Fruit fly (Drosophila melanogaster) whole organism, wandering third instar larva: ENCODE results near the gene CG13895.

Experiments
- CG32264 ChIP-seq: fragments of 200-800 bp; sonication (Bioruptor generic); optimal IDR thresholded peaks from 2 replicates; lab custom pipeline; 2016; ENCODE audit warnings: missing biosample characterization, missing genetic modification characterization
- Dfd ChIP-seq: fragments of >200 bp; optimal IDR thresholded peaks from 2 replicates; lab custom pipeline; 2017; ENCODE audit warnings: missing biosample characterization, missing genetic modification characterization
- Mio ChIP-seq: sonication (Bioruptor generic); optimal IDR thresholded peaks from 2 replicates; lab custom pipeline; 2016; ENCODE audit warnings: missing biosample characterization, missing genetic modification characterization
- Vsx2 ChIP-seq: fragments of 200-300, 225-300 bp; sonication (Bioruptor generic); optimal IDR thresholded peaks from 2 replicates; lab custom pipeline; 2018; ENCODE audit warnings: missing biosample characterization, missing genetic modification characterization; ENCODE audit not compliant: partially characterized antibody
- dmrt93B ChIP-seq: fragments of 200-800 bp; sonication (Bioruptor generic); optimal IDR thresholded peaks from 2 replicates; lab custom pipeline; 2018; ENCODE audit warnings: missing biosample characterization, mild to moderate bottlenecking, missing genetic modification characterization
- ey ChIP-seq: fragments of 200-800 bp; sonication (Bioruptor generic); optimal IDR thresholded peaks from 2 replicates; lab custom pipeline; 2016; ENCODE audit warnings: missing biosample characterization, missing genetic modification characterization
- h ChIP-seq: fragments of 200-800 bp; sonication (Bioruptor generic); optimal IDR thresholded peaks from 3 replicates; lab custom pipeline; 2016; ENCODE audit warnings: missing biosample characterization, mild to moderate bottlenecking, missing genetic modification characterization
- pan ChIP-seq: fragments of >200 bp; optimal IDR thresholded peaks from 2 replicates; lab custom pipeline; 2017
- psq ChIP-seq: fragments of 200-800 bp; sonication (Bioruptor generic); optimal IDR thresholded peaks from 3 replicates; lab custom pipeline; 2017; ENCODE audit warnings: missing biosample characterization, mild to moderate bottlenecking, missing genetic modification characterization, moderate library complexity
- tai ChIP-seq: sonication (Bioruptor generic); optimal IDR thresholded peaks from 2 replicates; lab custom pipeline; 2016; ENCODE audit warnings: missing biosample characterization, missing genetic modification characterization
- usp ChIP-seq: fragments of >200 bp; optimal IDR thresholded peaks from 2 replicates; lab custom pipeline; 2017; ENCODE audit warnings: missing biosample characterization, missing genetic modification characterization

DNA sequence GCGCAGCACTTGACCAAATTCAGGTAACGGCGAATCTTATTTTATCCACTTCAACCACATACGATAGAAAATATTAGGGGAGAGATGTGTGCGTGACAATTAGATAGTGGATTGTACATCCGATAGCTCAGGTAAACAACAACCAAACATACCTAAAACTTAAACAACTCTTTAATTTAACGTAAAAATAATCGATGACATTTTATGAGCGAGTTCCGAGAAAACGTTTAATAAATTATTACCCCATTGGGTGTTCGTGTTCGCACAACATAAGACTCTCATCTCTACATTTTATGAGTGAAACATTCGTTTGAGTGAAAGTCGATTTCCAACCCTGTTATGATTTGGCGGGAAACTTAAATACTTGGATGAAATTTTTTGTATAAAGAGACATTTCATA lies 27.7 kb downstream of the CG13895 start, which contains the start of gene CG17129:
- TF ChIP-seq CG32264 (peak; percentile 44), Vsx2 (GFP tag; lab: Kevin White, UChicago) (no peak), Dfd (no peak), ey (GFP tag; lab: Kevin White, UChicago) (peak; percentile 74), pan (lab: Kevin White, UChicago) (no peak), h (GFP tag; lab: Kevin White, UChicago) (peak; percentile 22), dmrt93B (peak; percentile 35), tai (GFP tag; lab: Kevin White, UChicago) (no peak), usp (no peak), Mio (GFP tag; lab: Kevin White, UChicago) (no peak), psq (peak; percentile 64)
